Fruit fly (Drosophila melanogaster) whole organism, embryonic: ENCODE measurements around the gene Agpat4.

ENCODE experiments used
- Adf1 ChIP-seq: fragments of 200-800 bp; sonication (Bioruptor generic); IDR thresholded peaks from 2 replicates; pipeline ENCODE4 v1.3.6; 2022; ENCODE audit warnings: missing biosample characterization, missing genetic modification characterization
- CG10979 ChIP-seq: fragments of 200-800 bp; sonication (Bioruptor generic); optimal IDR thresholded peaks from 2 replicates; lab custom pipeline; 2018; ENCODE audit warnings: missing biosample characterization, mild to moderate bottlenecking, missing genetic modification characterization, moderate library complexity
- CG13123 ChIP-seq: fragments of 200-800 bp; sonication (Bioruptor generic); optimal IDR thresholded peaks from 2 replicates; lab custom pipeline; 2016; ENCODE audit warnings: missing biosample characterization, missing genetic modification characterization
- CG13424 ChIP-seq: fragments of 200-800 bp; sonication (Bioruptor generic); optimal IDR thresholded peaks from 2 replicates; lab custom pipeline; 2019; ENCODE audit warnings: missing biosample characterization, mild to moderate bottlenecking, missing genetic modification characterization, moderate library complexity
- CG14050 ChIP-seq: fragments of 200-800 bp; sonication (Bioruptor generic); IDR thresholded peaks from 3 replicates; pipeline ENCODE4 v1.3.6; 2022; ENCODE audit warnings: missing biosample characterization, missing genetic modification characterization
- CG14965 ChIP-seq: fragments of 200-800 bp; sonication (Bioruptor generic); optimal IDR thresholded peaks from 2 replicates; lab custom pipeline; 2016; ENCODE audit warnings: missing biosample characterization, missing genetic modification characterization, borderline replicate concordance
- CG15011 ChIP-seq: fragments of 200-800 bp; sonication (Bioruptor generic); optimal IDR thresholded peaks from 3 replicates; lab custom pipeline; 2018; ENCODE audit warnings: missing biosample characterization, mild to moderate bottlenecking, missing genetic modification characterization
- CG15073 ChIP-seq: fragments of 200-800 bp; sonication (Bioruptor generic); optimal IDR thresholded peaks from 2 replicates; lab custom pipeline; 2016; ENCODE audit warnings: missing biosample characterization, missing genetic modification characterization
- CG15514 ChIP-seq: fragments of 200-800 bp; sonication (Bioruptor generic); optimal IDR thresholded peaks from 3 replicates; lab custom pipeline; 2017; ENCODE audit warnings: missing biosample characterization, missing genetic modification characterization, mild to moderate bottlenecking, moderate library complexity, missing genetic modification reagents
- CG15696 ChIP-seq: fragments of 200-800 bp; sonication (Bioruptor generic); optimal IDR thresholded peaks from 2 replicates; lab custom pipeline; 2019; ENCODE audit warnings: missing biosample characterization, mild to moderate bottlenecking, missing genetic modification characterization, moderate library complexity
- CG17385 ChIP-seq: fragments of 200-800 bp; sonication (Bioruptor generic); optimal IDR thresholded peaks from 3 replicates; lab custom pipeline; 2018; ENCODE audit warnings: missing biosample characterization, mild to moderate bottlenecking, missing genetic modification characterization
- CG17568 ChIP-seq: fragments of 200-800 bp; sonication (Bioruptor generic); optimal IDR thresholded peaks from 2 replicates; lab custom pipeline; 2018; ENCODE audit warnings: missing biosample characterization, mild to moderate bottlenecking, missing genetic modification characterization, moderate library complexity
- CG17612 ChIP-seq: fragments of 200-800 bp; sonication (Bioruptor generic); IDR thresholded peaks from 2 replicates; pipeline ENCODE4 v1.3.6; 2022; ENCODE audit warnings: missing biosample characterization, missing genetic modification characterization
- CG1792 ChIP-seq: fragments of 200-800 bp; sonication (Bioruptor generic); optimal IDR thresholded peaks from 2 replicates; lab custom pipeline; 2016; ENCODE audit warnings: missing biosample characterization, missing genetic modification characterization
- CG2199 ChIP-seq: fragments of 200-800 bp; sonication (Bioruptor generic); IDR thresholded peaks from 3 replicates; pipeline ENCODE4 v1.3.6; 2022; ENCODE audit warnings: missing biosample characterization, missing genetic modification characterization
- CG2202 ChIP-seq: fragments of 200-800 bp; sonication (Bioruptor generic); optimal IDR thresholded peaks from 2 replicates; lab custom pipeline; 2018; ENCODE audit warnings: missing biosample characterization, mild to moderate bottlenecking, missing genetic modification characterization
- CG32767 ChIP-seq: fragments of 200-800 bp; sonication (Bioruptor generic); IDR thresholded peaks from 2 replicates; pipeline ENCODE4 v1.3.6; 2022; ENCODE audit warnings: missing biosample characterization, missing genetic modification characterization
- CG34376 ChIP-seq: fragments of 200-800 bp; sonication (Bioruptor generic); optimal IDR thresholded peaks from 2 replicates; lab custom pipeline; 2018; ENCODE audit warnings: missing biosample characterization, mild to moderate bottlenecking, missing genetic modification characterization
- CG4282 ChIP-seq: fragments of 200-800 bp; sonication (Bioruptor generic); optimal IDR thresholded peaks from 2 replicates; lab custom pipeline; 2016; ENCODE audit warnings: missing biosample characterization, missing genetic modification characterization
- CG4328 ChIP-seq: fragments of 200-800 bp; sonication (Bioruptor generic); optimal IDR thresholded peaks from 3 replicates; lab custom pipeline; 2017; ENCODE audit warnings: missing biosample characterization, missing genetic modification reagents, missing genetic modification characterization
- CG4424 ChIP-seq: fragments of 200-800 bp; sonication (Bioruptor generic); optimal IDR thresholded peaks from 3 replicates; lab custom pipeline; 2016; ENCODE audit warnings: missing biosample characterization, missing genetic modification characterization
- CG4617 ChIP-seq: fragments of 200-800 bp; sonication (Bioruptor generic); optimal IDR thresholded peaks from 3 replicates; lab custom pipeline; 2016; ENCODE audit warnings: missing biosample characterization, missing genetic modification characterization, borderline replicate concordance
- CG7745 ChIP-seq: fragments of 200-800 bp; sonication (Bioruptor generic); optimal IDR thresholded peaks from 2 replicates; lab custom pipeline; 2018; ENCODE audit warnings: missing biosample characterization, mild to moderate bottlenecking, missing genetic modification characterization, moderate library complexity
- CG7963 ChIP-seq: fragments of 200-800 bp; sonication (Bioruptor generic); IDR thresholded peaks from 3 replicates; pipeline ENCODE4 v1.3.6; 2022; ENCODE audit warnings: missing biosample characterization, missing genetic modification characterization; ENCODE audit not compliant: partially characterized antibody
- CG9437 ChIP-seq: fragments of 200-800 bp; sonication (Bioruptor generic); optimal IDR thresholded peaks from 2 replicates; lab custom pipeline; 2018; ENCODE audit warnings: missing biosample characterization, mild to moderate bottlenecking, missing genetic modification characterization
- Dfd ChIP-seq, 2 experiments: fragments of >200 bp; optimal IDR thresholded peaks; 2 replicates each; lab custom pipeline; 2017; ENCODE audit warnings: missing biosample characterization in 2 of 2, missing genetic modification characterization in 2 of 2
- Dp ChIP-seq: fragments of 200-800 bp; sonication (Bioruptor generic); optimal IDR thresholded peaks from 2 replicates; lab custom pipeline; 2018; ENCODE audit warnings: missing biosample characterization, mild to moderate bottlenecking, missing genetic modification characterization, moderate library complexity
- E2f2 ChIP-seq: fragments of 200-800 bp; sonication (Bioruptor generic); IDR thresholded peaks from 2 replicates; pipeline ENCODE4 v1.3.6; 2022; ENCODE audit warnings: missing biosample characterization, missing genetic modification characterization
- Ets65A ChIP-seq: fragments of 200-800 bp; sonication (Bioruptor generic); peaks from one replicate; lab custom pipeline; 2016; ENCODE audit warnings: missing biosample characterization, missing genetic modification characterization
- HHEX ChIP-seq: fragments of 200-800 bp; sonication (Bioruptor generic); optimal IDR thresholded peaks from 3 replicates; lab custom pipeline; 2017; ENCODE audit warnings: missing biosample characterization, mild to moderate bottlenecking, missing genetic modification characterization, missing genetic modification reagents
- Hsf ChIP-seq: fragments of 200-800 bp; sonication (Bioruptor generic); optimal IDR thresholded peaks from 3 replicates; lab custom pipeline; 2016; ENCODE audit warnings: missing biosample characterization, missing genetic modification characterization
- MTF-1 ChIP-seq: fragments of 200-800 bp; sonication (Bioruptor generic); optimal IDR thresholded peaks from 2 replicates; lab custom pipeline; 2018; ENCODE audit warnings: missing biosample characterization, mild to moderate bottlenecking, missing genetic modification characterization, borderline replicate concordance
- Myb ChIP-seq: fragments of 200-800 bp; sonication (Bioruptor generic); optimal IDR thresholded peaks from 2 replicates; lab custom pipeline; 2016; ENCODE audit warnings: missing biosample characterization, missing genetic modification characterization
- NFAT ChIP-seq: fragments of 200-800 bp; sonication (Bioruptor generic); IDR thresholded peaks from 2 replicates; pipeline ENCODE4 v1.3.6; 2022; ENCODE audit warnings: missing biosample characterization, missing genetic modification characterization
- Stat92E ChIP-seq, 3 experiments: fragments of >200 bp in 2 of 3; fragments of 200-800 bp in 1 of 3; sonication (Bioruptor generic) in 1 of 3; optimal IDR thresholded peaks; 2 replicates each; lab custom pipeline; 2017 to 2019; ENCODE audit warnings: missing biosample characterization in 3 of 3, missing genetic modification characterization in 3 of 3, mild to moderate bottlenecking in 1 of 3, moderate library complexity in 1 of 3
- Vsx1 ChIP-seq: fragments of 200-800 bp; sonication (Bioruptor generic); optimal IDR thresholded peaks from 2 replicates; lab custom pipeline; 2017; ENCODE audit warnings: missing biosample characterization, mild to moderate bottlenecking, missing genetic modification characterization, missing genetic modification reagents
- amos ChIP-seq: fragments of 200-800 bp; sonication (Bioruptor generic); IDR thresholded peaks from 2 replicates; pipeline ENCODE4 v1.3.6; 2022; ENCODE audit warnings: missing biosample characterization, missing genetic modification characterization; ENCODE audit not compliant: partially characterized antibody
- bigmax ChIP-seq: fragments of 200-800 bp; sonication (Bioruptor generic); optimal IDR thresholded peaks from 2 replicates; lab custom pipeline; 2018; ENCODE audit warnings: missing biosample characterization, mild to moderate bottlenecking, missing genetic modification characterization
- grau ChIP-seq: fragments of 200-800 bp; optimal IDR thresholded peaks from 3 replicates; lab custom pipeline; 2019; ENCODE audit warnings: missing biosample characterization, mild to moderate bottlenecking, missing genetic modification characterization, moderate library complexity
- gsb-n ChIP-seq: fragments of 200-800 bp; sonication (Bioruptor generic); optimal IDR thresholded peaks from 3 replicates; lab custom pipeline; 2018; ENCODE audit warnings: missing biosample characterization, mild to moderate bottlenecking, missing genetic modification characterization
- hb ChIP-seq: fragments of 200-800 bp; sonication (Bioruptor generic); IDR thresholded peaks from 3 replicates; pipeline ENCODE4 v1.3.6; 2022; ENCODE audit warnings: missing biosample characterization, missing genetic modification characterization; ENCODE audit not compliant: partially characterized antibody
- jing ChIP-seq: fragments of 200-800 bp; sonication (Bioruptor generic); optimal IDR thresholded peaks from 2 replicates; lab custom pipeline; 2018; ENCODE audit warnings: missing biosample characterization, mild to moderate bottlenecking, missing genetic modification characterization
- jumu ChIP-seq: fragments of 200-800 bp; sonication (Bioruptor generic); optimal IDR thresholded peaks from 3 replicates; lab custom pipeline; 2016; ENCODE audit warnings: missing biosample characterization, missing genetic modification characterization
- lab ChIP-seq: fragments of 200-800 bp; sonication (Bioruptor generic); optimal IDR thresholded peaks from 3 replicates; lab custom pipeline; 2017; ENCODE audit warnings: missing biosample characterization, missing genetic modification characterization, mild to moderate bottlenecking, moderate library complexity, missing genetic modification reagents
- so ChIP-seq: fragments of 200-800 bp; sonication (Bioruptor generic); IDR thresholded peaks from 3 replicates; pipeline ENCODE4 v1.3.6; 2022; ENCODE audit warnings: missing biosample characterization, missing genetic modification characterization
- sr ChIP-seq: fragments of 200-800 bp; sonication (Bioruptor generic); IDR thresholded peaks from 3 replicates; pipeline ENCODE4 v1.3.6; 2022; ENCODE audit warnings: missing biosample characterization, missing genetic modification characterization
- stwl ChIP-seq: fragments of 200-800 bp; sonication (Bioruptor generic); optimal IDR thresholded peaks from 3 replicates; lab custom pipeline; 2018; ENCODE audit warnings: missing biosample characterization, mild to moderate bottlenecking, missing genetic modification characterization, moderate library complexity
- tll ChIP-seq, 2 experiments: fragments of 200-800 bp in 1 of 2; fragments of >200 bp in 1 of 2; sonication (Bioruptor generic) in 1 of 2; optimal IDR thresholded peaks; 2 replicates each; lab custom pipeline; 2017 to 2019; ENCODE audit warnings: missing biosample characterization in 2 of 2, missing genetic modification characterization in 2 of 2, mild to moderate bottlenecking in 1 of 2, moderate library complexity in 1 of 2
- vvl ChIP-seq: fragments of 200-800 bp; sonication (Bioruptor generic); IDR thresholded peaks from 2 replicates; pipeline ENCODE4 v1.3.6; 2022; ENCODE audit warnings: missing biosample characterization, missing genetic modification characterization

Agpat4 gene

DNA sequence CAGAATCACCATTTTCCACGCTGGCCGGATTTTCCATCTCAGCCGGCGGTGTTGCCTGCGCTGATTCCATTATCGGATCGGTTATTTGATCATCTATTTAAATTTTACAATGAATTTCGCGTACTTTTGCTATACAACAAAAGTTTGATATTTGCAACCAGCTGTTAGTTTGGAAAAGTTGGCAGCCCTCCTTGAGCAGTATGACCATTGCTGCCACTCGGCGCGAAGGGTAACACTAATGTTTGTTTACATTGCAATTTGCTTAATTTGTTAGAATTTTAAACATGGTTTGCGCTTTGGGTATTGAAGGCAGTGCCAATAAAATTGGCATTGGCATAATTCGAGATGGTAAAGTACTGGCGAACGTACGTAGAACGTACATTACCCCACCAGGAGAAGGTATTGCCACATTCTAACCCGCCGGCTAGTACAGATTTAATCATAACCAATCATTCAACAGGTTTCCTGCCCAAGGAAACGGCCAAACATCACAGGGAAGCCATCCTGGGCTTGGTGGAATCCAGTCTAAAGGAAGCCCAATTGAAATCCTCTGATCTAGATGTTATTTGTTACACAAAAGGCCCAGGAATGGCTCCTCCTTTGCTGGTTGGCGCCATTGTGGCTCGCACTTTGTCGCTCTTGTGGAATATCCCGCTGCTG lies 29.5 kb downstream of the Agpat4 start, which contains the start of the genes Golgin104 and Tcs3 (continued):
- TF ChIP-seq Hsf (GFP tag; lab: Kevin White, UChicago): no peak
- no peak for TF ChIP-seq gsb-n
- peak in 1 of 3 experiments; percentile 80 for TF ChIP-seq Stat92E (GFP tag; optimal IDR thresholded peaks at IDR 0.05; lab: Kevin White, UChicago)
- TF ChIP-seq CG4617: peak; percentile 82
- TF ChIP-seq vvl: peak; percentile 19; the same call in 1 of the 2 replicates
- no peak for TF ChIP-seq CG15073 (GFP tag; lab: Kevin White, UChicago)
- TF ChIP-seq CG14050 (GFP tag; lab: Robert Waterston, UW): no peak
- no peak for TF ChIP-seq CG17568 (GFP tag; lab: Kevin White, UChicago)
- peak; percentile 36 for TF ChIP-seq CG15514
- TF ChIP-seq tll (GFP tag; optimal IDR thresholded peaks at IDR 0.05; lab: Kevin White, UChicago): peak in 1 of 2 experiments; percentile 7
- TF ChIP-seq CG7745 (tag; lab: Kevin White, UChicago): no peak
- no peak for TF ChIP-seq CG2199 (GFP tag; lab: Robert Waterston, UW)
- no peak for TF ChIP-seq Adf1 (GFP tag; lab: Robert Waterston, UW)
- TF ChIP-seq Vsx1 (GFP tag; lab: Kevin White, UChicago): no peak
- no peak for TF ChIP-seq lab
- no peak for TF ChIP-seq hb (GFP tag; lab: Robert Waterston, UW)
- no peak for TF ChIP-seq MTF-1
- peak; percentile 31 for TF ChIP-seq Myb (GFP tag; lab: Kevin White, UChicago)
- TF ChIP-seq CG4328: no peak
- no peak for TF ChIP-seq CG14965 (GFP tag; lab: Kevin White, UChicago)
- TF ChIP-seq bigmax: peak; percentile 40
- TF ChIP-seq CG32767 (GFP tag; lab: Robert Waterston, UW): no peak
- TF ChIP-seq Dp: peak; percentile 45
- no peak for TF ChIP-seq amos
- no peak for TF ChIP-seq grau (tag; lab: Kevin White, UChicago)
- TF ChIP-seq Ets65A (GFP tag; lab: Kevin White, UChicago): no peak
- no peak for TF ChIP-seq CG2202 (tag; lab: Kevin White, UChicago)
- no peak for TF ChIP-seq CG1792 (GFP tag; lab: Kevin White, UChicago)
- no peak for TF ChIP-seq CG13424
- TF ChIP-seq CG15696 (tag; lab: Kevin White, UChicago): no peak
- no peak for TF ChIP-seq jumu
- TF ChIP-seq CG4424 (GFP tag; lab: Kevin White, UChicago): no peak
- no peak for TF ChIP-seq jing (GFP tag; lab: Kevin White, UChicago)
- TF ChIP-seq Dfd (GFP tag; optimal IDR thresholded peaks at IDR 0.05; lab: Kevin White, UChicago): no peak
- TF ChIP-seq CG13123: no peak
- TF ChIP-seq HHEX (GFP tag; lab: Kevin White, UChicago): no peak
- TF ChIP-seq CG34376: no peak
- TF ChIP-seq CG9437: no peak
- TF ChIP-seq CG17612 (GFP tag; lab: Robert Waterston, UW): no peak
- TF ChIP-seq NFAT (GFP tag; lab: Robert Waterston, UW): no peak
- no peak for TF ChIP-seq sr
- no peak for TF ChIP-seq so (GFP tag; lab: Robert Waterston, UW)
- no peak for TF ChIP-seq CG10979 (tag; lab: Kevin White, UChicago)
- TF ChIP-seq stwl (tag; lab: Kevin White, UChicago): peak; percentile 75
- no peak for TF ChIP-seq CG4282 (GFP tag; lab: Kevin White, UChicago)
- no peak for TF ChIP-seq CG17385 (GFP tag; lab: Kevin White, UChicago)
- no peak for TF ChIP-seq CG7963 (GFP tag; lab: Robert Waterston, UW)
- no peak for TF ChIP-seq CG15011 (GFP tag; lab: Kevin White, UChicago)
- TF ChIP-seq E2f2: peak; percentile 59
